Fruit fly (Drosophila melanogaster): Measurements from ENCODE around the gene ATPsynC.

DNA sequence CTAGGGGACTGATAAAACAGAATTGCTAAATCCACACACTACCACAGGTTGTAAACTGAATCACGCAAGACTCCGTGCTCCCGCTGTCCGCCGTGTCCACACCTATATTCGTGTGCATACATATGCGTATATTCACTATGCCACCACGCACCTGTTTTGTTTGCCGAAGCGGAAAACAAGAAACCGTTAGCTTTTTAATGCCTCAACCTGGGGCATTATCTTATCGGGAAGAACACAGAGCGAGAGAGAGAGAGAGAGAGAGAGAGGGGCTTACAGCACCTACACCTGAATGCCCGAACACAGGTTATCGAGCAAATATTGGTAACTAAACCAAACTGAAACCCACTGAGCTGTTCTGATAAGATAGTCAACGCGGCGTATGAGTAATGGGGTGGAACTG, 24.8 kb downstream of the ATPsynC start:
- no peak for TF ChIP-seq brk (GFP tag; optimal IDR thresholded peaks at IDR 0.05)
- TF ChIP-seq psq (GFP tag; optimal IDR thresholded peaks at IDR 0.05), result no peak
- no peak for TF ChIP-seq GATAd (GFP tag; optimal IDR thresholded peaks at IDR 0.05)
- no peak for TF ChIP-seq tai (GFP tag; optimal IDR thresholded peaks at IDR 0.05)
- no peak for TF ChIP-seq fru (GFP tag; optimal IDR thresholded peaks at IDR 0.05)
- no peak for TF ChIP-seq usp (GFP tag; optimal IDR thresholded peaks at IDR 0.05)
- TF ChIP-seq OdsH (GFP tag; optimal IDR thresholded peaks at IDR 0.05), result no peak
- no peak for TF ChIP-seq Hr78 (GFP tag; optimal IDR thresholded peaks at IDR 0.05)
- no peak for TF ChIP-seq dl (GFP tag; optimal IDR thresholded peaks at IDR 0.05; ENCODE audit: insufficient read depth in 1 of 2, partially characterized antibody in 2 of 2)
- TF ChIP-seq N (GFP tag; optimal IDR thresholded peaks at IDR 0.05), result no peak
- no peak for TF ChIP-seq jim (GFP tag; optimal IDR thresholded peaks at IDR 0.05)

Data from whole organism, wandering third instar larva.